Fruit fly (Drosophila melanogaster) whole organism, adult: ENCODE results near the gene Csk.

Experiments
- CG11617 ChIP-seq: fragments of 200-800 bp; sonication (Bioruptor generic); optimal IDR thresholded peaks from 2 replicates; lab custom pipeline; 2017; ENCODE audit warnings: mild to moderate bottlenecking, missing biosample characterization, missing genetic modification reagents, missing genetic modification characterization
- CG12768 ChIP-seq: fragments of 200-800 bp; sonication (Bioruptor generic); optimal IDR thresholded peaks from 2 replicates; lab custom pipeline; 2017; ENCODE audit warnings: missing biosample characterization, missing genetic modification characterization, mild to moderate bottlenecking, moderate library complexity, missing genetic modification reagents
- CG1620 ChIP-seq: fragments of 200-800 bp; sonication (Bioruptor generic); optimal IDR thresholded peaks from 2 replicates; lab custom pipeline; 2016; ENCODE audit warnings: missing biosample characterization, missing genetic modification characterization
- CG33017 ChIP-seq: fragments of 200-800 bp; sonication (Bioruptor generic); optimal IDR thresholded peaks from 2 replicates; lab custom pipeline; 2018; ENCODE audit warnings: missing biosample characterization, mild to moderate bottlenecking, missing genetic modification characterization, moderate library complexity
- CG5204 ChIP-seq: fragments of 200-800 bp; sonication (Bioruptor generic); optimal IDR thresholded peaks from 2 replicates; lab custom pipeline; 2016; ENCODE audit warnings: missing biosample characterization, missing genetic modification characterization
- Crg-1 ChIP-seq: fragments of 200-800 bp; sonication (Bioruptor generic); optimal IDR thresholded peaks from 2 replicates; lab custom pipeline; 2016; ENCODE audit warnings: missing biosample characterization, missing genetic modification characterization
- Hr96 ChIP-seq: fragments of 200-800 bp; sonication (Bioruptor generic); optimal IDR thresholded peaks from 2 replicates; lab custom pipeline; 2016; ENCODE audit warnings: missing biosample characterization, missing genetic modification characterization
- Mnt ChIP-seq: fragments of 200-800 bp; sonication (Bioruptor generic); optimal IDR thresholded peaks from 2 replicates; lab custom pipeline; 2016; ENCODE audit warnings: missing biosample characterization, mild to moderate bottlenecking, missing genetic modification characterization
- cic ChIP-seq: fragments of 200-800 bp; sonication (Bioruptor generic); optimal IDR thresholded peaks from 2 replicates; lab custom pipeline; 2017; ENCODE audit warnings: missing biosample characterization, mild to moderate bottlenecking, missing genetic modification characterization, moderate library complexity
- kay ChIP-seq: fragments of 200-800 bp; sonication (Bioruptor generic); peaks from one replicate; lab custom pipeline; 2016; ENCODE audit warnings: missing biosample characterization, missing genetic modification characterization, borderline replicate concordance
- ovo ChIP-seq: fragments of 200-800 bp; sonication (Bioruptor generic); optimal IDR thresholded peaks from 2 replicates; lab custom pipeline; 2016; ENCODE audit warnings: missing biosample characterization, missing genetic modification characterization
- pad ChIP-seq: fragments of 200-800 bp; sonication (Bioruptor generic); optimal IDR thresholded peaks from 3 replicates; lab custom pipeline; 2017; ENCODE audit warnings: missing biosample characterization, missing genetic modification characterization, mild to moderate bottlenecking, moderate library complexity, missing genetic modification reagents
- toe ChIP-seq: fragments of 200-800 bp; sonication (Bioruptor generic); optimal IDR thresholded peaks from 2 replicates; lab custom pipeline; 2016; ENCODE audit warnings: missing biosample characterization, missing genetic modification characterization

dm6 chr3R:11657786-11658193, 7.3 kb upstream of the Csk start:
- TF ChIP-seq CG33017 (no peak), CG12768 (no peak), CG11617 (GFP tag; lab: Kevin White, UChicago) (no peak), Mnt (GFP tag; lab: Kevin White, UChicago) (no peak), CG1620 (no peak), Hr96 (GFP tag; lab: Kevin White, UChicago) (no peak), cic (GFP tag; lab: Kevin White, UChicago) (no peak), pad (GFP tag; lab: Kevin White, UChicago) (no peak), CG5204 (GFP tag; lab: Kevin White, UChicago) (no peak), toe (GFP tag; lab: Kevin White, UChicago) (no peak), kay (GFP tag; lab: Kevin White, UChicago) (no peak), Crg-1 (no peak), ovo (GFP tag; lab: Kevin White, UChicago) (no peak)
